Fruit fly (Drosophila melanogaster) whole organism, embryonic: ENCODE data around the gene SMC3.
A peak's percentile ranks its signal among the peaks of the same experiment; 100 is the strongest.

Source experiments
- ATbp ChIP-seq: fragments of 200-800 bp; sonication (Bioruptor generic); optimal IDR thresholded peaks from 2 replicates; lab custom pipeline; 2017; ENCODE audit warnings: missing biosample characterization, mild to moderate bottlenecking, missing genetic modification characterization, missing genetic modification reagents
- Blimp-1 ChIP-seq: fragments of 200-800 bp; sonication (Bioruptor generic); optimal IDR thresholded peaks from 3 replicates; lab custom pipeline; 2018; ENCODE audit warnings: missing biosample characterization, missing genetic modification characterization, mild to moderate bottlenecking, moderate library complexity, missing genetic modification reagents
- CG10543 ChIP-seq: fragments of 200-800 bp; sonication (Bioruptor generic); optimal IDR thresholded peaks from 3 replicates; lab custom pipeline; 2017; ENCODE audit warnings: missing biosample characterization, mild to moderate bottlenecking, missing genetic modification characterization, moderate library complexity
- CG10654 ChIP-seq: fragments of 200-800 bp; sonication (Bioruptor generic); optimal IDR thresholded peaks from 2 replicates; lab custom pipeline; 2016; ENCODE audit warnings: missing biosample characterization, missing genetic modification characterization
- CG2712 ChIP-seq: fragments of 200-800 bp; optimal IDR thresholded peaks from 3 replicates; lab custom pipeline; 2019; ENCODE audit warnings: missing biosample characterization, mild to moderate bottlenecking, missing genetic modification characterization, moderate library complexity
- CG32772 ChIP-seq: fragments of 200-800 bp; sonication (Bioruptor generic); IDR thresholded peaks from 2 replicates; pipeline ENCODE4 v1.3.6; 2022; ENCODE audit warnings: missing biosample characterization, missing genetic modification characterization
- CG34376 ChIP-seq: fragments of 200-800 bp; sonication (Bioruptor generic); optimal IDR thresholded peaks from 2 replicates; lab custom pipeline; 2018; ENCODE audit warnings: missing biosample characterization, mild to moderate bottlenecking, missing genetic modification characterization
- CG4617 ChIP-seq: fragments of 200-800 bp; sonication (Bioruptor generic); optimal IDR thresholded peaks from 3 replicates; lab custom pipeline; 2016; ENCODE audit warnings: missing biosample characterization, missing genetic modification characterization, borderline replicate concordance
- CG6813 ChIP-seq: fragments of 200-800 bp; sonication (Bioruptor generic); optimal IDR thresholded peaks from 2 replicates; lab custom pipeline; 2017; ENCODE audit warnings: missing biosample characterization, missing genetic modification characterization, mild to moderate bottlenecking, moderate library complexity, missing genetic modification reagents
- CG8765 ChIP-seq: fragments of 200-800 bp; sonication (Bioruptor generic); IDR thresholded peaks from 2 replicates; pipeline ENCODE4 v1.3.6; 2022; ENCODE audit warnings: missing biosample characterization, missing genetic modification characterization
- CG9609 ChIP-seq: fragments of 200-800 bp; sonication (Bioruptor generic); optimal IDR thresholded peaks from 3 replicates; lab custom pipeline; 2016; ENCODE audit warnings: missing biosample characterization, missing genetic modification characterization
- CG9876 ChIP-seq: fragments of 200-800 bp; sonication (Bioruptor generic); optimal IDR thresholded peaks from 2 replicates; lab custom pipeline; 2016; ENCODE audit warnings: missing biosample characterization, missing genetic modification characterization
- CrebB ChIP-seq: fragments of 200-800 bp; sonication (Bioruptor generic); optimal IDR thresholded peaks from 3 replicates; lab custom pipeline; 2018; ENCODE audit warnings: missing biosample characterization, mild to moderate bottlenecking, missing genetic modification characterization
- Dp ChIP-seq: fragments of 200-800 bp; sonication (Bioruptor generic); optimal IDR thresholded peaks from 2 replicates; lab custom pipeline; 2018; ENCODE audit warnings: missing biosample characterization, mild to moderate bottlenecking, missing genetic modification characterization, moderate library complexity
- Elba2 ChIP-seq: fragments of 200-800 bp; sonication (Bioruptor generic); optimal IDR thresholded peaks from 3 replicates; lab custom pipeline; 2016; ENCODE audit warnings: missing biosample characterization, missing genetic modification characterization
- HHEX ChIP-seq: fragments of 200-800 bp; sonication (Bioruptor generic); optimal IDR thresholded peaks from 3 replicates; lab custom pipeline; 2017; ENCODE audit warnings: missing biosample characterization, mild to moderate bottlenecking, missing genetic modification characterization, missing genetic modification reagents
- Jarid2 ChIP-seq: fragments of 200-800 bp; sonication (Bioruptor generic); optimal IDR thresholded peaks from 3 replicates; lab custom pipeline; 2017; ENCODE audit warnings: mild to moderate bottlenecking, missing biosample characterization, missing genetic modification reagents, missing genetic modification characterization
- NFAT ChIP-seq: fragments of 200-800 bp; sonication (Bioruptor generic); IDR thresholded peaks from 2 replicates; pipeline ENCODE4 v1.3.6; 2022; ENCODE audit warnings: missing biosample characterization, missing genetic modification characterization
- Nf-YB ChIP-seq: fragments of 200-800 bp; sonication (Bioruptor generic); optimal IDR thresholded peaks from 3 replicates; lab custom pipeline; 2019; ENCODE audit warnings: missing biosample characterization, mild to moderate bottlenecking, missing genetic modification characterization, moderate library complexity
- Pdp1 ChIP-seq, 2 experiments: fragments of 200-800 bp; sonication (Bioruptor generic); optimal IDR thresholded peaks; 3 replicates each; lab custom pipeline; 2016; ENCODE audit warnings: missing biosample characterization in 2 of 2, missing genetic modification characterization in 2 of 2, mild to moderate bottlenecking in 1 of 2, moderate library complexity in 1 of 2
- Scr ChIP-seq: fragments of 200-800 bp; sonication (Bioruptor generic); IDR thresholded peaks from 2 replicates; pipeline ENCODE4 v1.3.6; 2022; ENCODE audit warnings: missing biosample characterization, missing genetic modification characterization; ENCODE audit not compliant: partially characterized antibody
- Sin3A ChIP-seq: fragments of >200 bp; optimal IDR thresholded peaks from 2 replicates; lab custom pipeline; 2018
- Trl ChIP-seq, 3 experiments: fragments of >200 bp in 2 of 3; fragments of 200-800 bp in 1 of 3; sonication (Bioruptor generic) in 1 of 3; optimal IDR thresholded peaks; 2 replicates in 1 of 3; 3 replicates in 2 of 3; lab custom pipeline; 2016 to 2017; ENCODE audit warnings: missing biosample characterization in 1 of 3, missing genetic modification characterization in 1 of 3
- Xrp1 ChIP-seq: fragments of 200-800 bp; sonication (Bioruptor generic); IDR thresholded peaks from 2 replicates; pipeline ENCODE4 v1.3.6; 2022; ENCODE audit warnings: missing biosample characterization, missing genetic modification characterization
- ac ChIP-seq: fragments of 200-800 bp; sonication (Bioruptor generic); optimal IDR thresholded peaks from 3 replicates; lab custom pipeline; 2017; ENCODE audit warnings: missing biosample characterization, mild to moderate bottlenecking, missing genetic modification characterization
- ap ChIP-seq: fragments of 200-800 bp; sonication (Bioruptor generic); IDR thresholded peaks from 2 replicates; pipeline ENCODE4 v1.3.6; 2022; ENCODE audit warnings: missing biosample characterization, missing genetic modification characterization
- ara ChIP-seq: fragments of 200-800 bp; sonication (Bioruptor generic); IDR thresholded peaks from 2 replicates; pipeline ENCODE4 v1.3.6; 2022; ENCODE audit warnings: missing biosample characterization, missing genetic modification characterization
- bcd ChIP-seq: fragments of 200-800 bp; sonication (Bioruptor generic); optimal IDR thresholded peaks from 2 replicates; lab custom pipeline; 2017; ENCODE audit warnings: missing biosample characterization, mild to moderate bottlenecking, missing genetic modification characterization
- bigmax ChIP-seq: fragments of 200-800 bp; sonication (Bioruptor generic); optimal IDR thresholded peaks from 2 replicates; lab custom pipeline; 2018; ENCODE audit warnings: missing biosample characterization, mild to moderate bottlenecking, missing genetic modification characterization
- cad ChIP-seq: fragments of >200 bp; optimal IDR thresholded peaks from 2 replicates; lab custom pipeline; 2017; ENCODE audit warnings: missing biosample characterization, missing genetic modification characterization
- cato ChIP-seq: fragments of 200-800 bp; sonication (Bioruptor generic); optimal IDR thresholded peaks from 2 replicates; lab custom pipeline; 2016; ENCODE audit warnings: missing biosample characterization, missing genetic modification characterization, borderline replicate concordance
- chinmo ChIP-seq: fragments of 200-800 bp; sonication (Bioruptor generic); IDR thresholded peaks from 4 replicates; pipeline ENCODE4 v1.3.6; 2022; ENCODE audit warnings: missing biosample characterization, missing genetic modification characterization; ENCODE audit not compliant: partially characterized antibody
- crol ChIP-seq: fragments of 200-800 bp; sonication (Bioruptor generic); IDR thresholded peaks from 2 replicates; pipeline ENCODE4 v1.3.6; 2022; ENCODE audit warnings: missing biosample characterization, missing genetic modification characterization
- cwo ChIP-seq: fragments of 200-800 bp; sonication (Bioruptor generic); optimal IDR thresholded peaks from 3 replicates; lab custom pipeline; 2017; ENCODE audit warnings: missing biosample characterization, missing genetic modification characterization, mild to moderate bottlenecking, moderate library complexity, missing genetic modification reagents
- dati ChIP-seq: fragments of 200-800 bp; sonication (Bioruptor generic); IDR thresholded peaks from 2 replicates; pipeline ENCODE4 v1.3.6; 2022; ENCODE audit warnings: missing biosample characterization, missing genetic modification characterization
- emc ChIP-seq: fragments of 200-800 bp; sonication (Bioruptor generic); optimal IDR thresholded peaks from 2 replicates; lab custom pipeline; 2016; ENCODE audit warnings: missing biosample characterization, missing genetic modification characterization
- eve ChIP-seq, 2 experiments: fragments of >200 bp; optimal IDR thresholded peaks; 2 replicates each; lab custom pipeline; 2017; ENCODE audit warnings: missing biosample characterization in 2 of 2, missing genetic modification characterization in 2 of 2
- fd96Cb ChIP-seq: fragments of 200-800 bp; sonication (Bioruptor generic); optimal IDR thresholded peaks from 2 replicates; lab custom pipeline; 2018; ENCODE audit warnings: missing biosample characterization, mild to moderate bottlenecking, missing genetic modification characterization, moderate library complexity
- hb ChIP-seq: fragments of 200-800 bp; sonication (Bioruptor generic); IDR thresholded peaks from 3 replicates; pipeline ENCODE4 v1.3.6; 2022; ENCODE audit warnings: missing biosample characterization, missing genetic modification characterization; ENCODE audit not compliant: partially characterized antibody
- kni ChIP-seq: fragments of 200-800 bp; sonication (Bioruptor generic); optimal IDR thresholded peaks from 3 replicates; lab custom pipeline; 2017; ENCODE audit warnings: mild to moderate bottlenecking, missing biosample characterization, missing genetic modification reagents, missing genetic modification characterization
- lbe ChIP-seq: fragments of 200-800 bp; sonication (Bioruptor generic); optimal IDR thresholded peaks from 2 replicates; lab custom pipeline; 2016; ENCODE audit warnings: missing biosample characterization, mild to moderate bottlenecking, missing genetic modification characterization
- mld ChIP-seq: fragments of 200-800 bp; sonication (Bioruptor generic); IDR thresholded peaks from 3 replicates; pipeline ENCODE4 v1.3.6; 2022; ENCODE audit warnings: missing biosample characterization, missing genetic modification characterization; ENCODE audit not compliant: partially characterized antibody
- pan ChIP-seq, 4 experiments: fragments of >200 bp in 3 of 4; fragments of 200-800 bp in 1 of 4; sonication (Bioruptor generic) in 1 of 4; optimal IDR thresholded peaks in 3 of 4; IDR thresholded peaks in 1 of 4; 2 replicates each; pipeline versions ENCODE4 v1.3.6 to Lab custom; 2017 to 2022; ENCODE audit warnings: missing biosample characterization in 2 of 4, missing genetic modification characterization in 2 of 4, mixed read lengths in 1 of 4
- sqz ChIP-seq: fragments of 200-800 bp; sonication (Bioruptor generic); optimal IDR thresholded peaks from 3 replicates; lab custom pipeline; 2018; ENCODE audit warnings: missing biosample characterization, mild to moderate bottlenecking, missing genetic modification characterization
- zen2 ChIP-seq: fragments of 200-800 bp; sonication (Bioruptor generic); IDR thresholded peaks from 3 replicates; pipeline ENCODE4 v1.3.6; 2022; ENCODE audit warnings: missing biosample characterization, missing genetic modification characterization; ENCODE audit not compliant: partially characterized antibody

Gene SMC3

DNA sequence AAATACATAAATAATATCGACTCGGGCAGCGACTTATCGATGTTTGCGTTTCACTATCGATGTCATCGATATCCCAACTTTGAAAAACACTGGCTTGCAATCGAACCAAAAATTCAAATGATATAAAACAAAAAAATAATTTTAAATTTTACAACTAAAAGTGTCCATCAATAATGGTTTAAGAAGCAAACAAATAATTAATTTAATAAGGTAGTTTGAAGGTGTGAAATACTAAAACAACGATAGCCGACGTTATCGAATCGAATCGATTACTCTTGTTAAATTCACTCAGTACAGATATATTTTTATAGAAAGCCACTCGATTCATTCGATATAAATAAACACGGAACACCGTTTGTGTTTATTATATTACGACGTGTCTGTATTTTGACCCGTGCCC lies at the start of gene SMC3, which contains the start of gene Ubc7 (continued):
- no peak for TF ChIP-seq dati (GFP tag; lab: Robert Waterston, UW)
- peak; percentile 89 for TF ChIP-seq zen2
- no peak for TF ChIP-seq Trl (optimal IDR thresholded peaks at IDR 0.05; lab: Kevin White, UChicago)
- no peak for TF ChIP-seq Trl (GFP tag; optimal IDR thresholded peaks at IDR 0.05; lab: Kevin White, UChicago)
- peak; percentile 95 for TF ChIP-seq hb (GFP tag; lab: Robert Waterston, UW)
- TF ChIP-seq CG2712 (tag; lab: Kevin White, UChicago) = peak; percentile 26
- peak; percentile 43 for TF ChIP-seq Dp (GFP tag; lab: Kevin White, UChicago)
- TF ChIP-seq CG10654 (GFP tag; lab: Kevin White, UChicago) = no peak
- no peak for TF ChIP-seq Xrp1 (GFP tag; lab: Robert Waterston, UW)
- no peak for TF ChIP-seq Sin3A
- TF ChIP-seq lbe (GFP tag; lab: Kevin White, UChicago) = peak; percentile 33
- TF ChIP-seq Pdp1 (GFP tag; optimal IDR thresholded peaks at IDR 0.05; lab: Kevin White, UChicago) = peak in 1 of 2 experiments; percentile 14
- no peak for TF ChIP-seq sqz (GFP tag; lab: Kevin White, UChicago)
- peak; percentile 23 for TF ChIP-seq CG4617 (GFP tag; lab: Kevin White, UChicago)
- TF ChIP-seq ara (GFP tag; lab: Robert Waterston, UW) = no peak
- TF ChIP-seq bcd = no peak
- no peak for TF ChIP-seq emc (GFP tag; lab: Kevin White, UChicago)
- peak; percentile 94; the same call in 3 of the 4 replicates for TF ChIP-seq chinmo (GFP tag; lab: Robert Waterston, UW)

DNA sequence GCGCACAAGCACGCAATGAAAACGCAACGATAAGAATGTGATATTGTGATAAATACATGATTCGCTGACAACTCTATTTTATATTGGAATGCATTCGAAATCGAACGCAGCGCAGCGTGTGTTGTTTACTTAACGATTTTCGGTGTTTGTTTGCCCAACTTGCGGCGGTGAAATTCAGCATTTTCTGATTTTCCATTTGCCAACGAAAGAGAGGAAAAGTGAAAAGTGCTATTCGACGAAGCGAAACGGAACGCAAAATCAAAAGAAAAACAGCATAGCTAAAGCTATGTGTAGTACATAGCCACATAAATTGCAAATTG lies 47.8 kb upstream of the SMC3 start:
- TF ChIP-seq cato (GFP tag; lab: Kevin White, UChicago) (no peak), ac (GFP tag; lab: Kevin White, UChicago) (peak; percentile 1), Jarid2 (peak; percentile 61), ATbp (GFP tag; lab: Kevin White, UChicago) (peak; percentile 27), kni (peak; percentile 59), sqz (GFP tag; lab: Kevin White, UChicago) (peak; percentile 6), Blimp-1 (GFP tag; lab: Kevin White, UChicago) (peak; percentile 33), crol (GFP tag; lab: Robert Waterston, UW) (no peak)

DNA sequence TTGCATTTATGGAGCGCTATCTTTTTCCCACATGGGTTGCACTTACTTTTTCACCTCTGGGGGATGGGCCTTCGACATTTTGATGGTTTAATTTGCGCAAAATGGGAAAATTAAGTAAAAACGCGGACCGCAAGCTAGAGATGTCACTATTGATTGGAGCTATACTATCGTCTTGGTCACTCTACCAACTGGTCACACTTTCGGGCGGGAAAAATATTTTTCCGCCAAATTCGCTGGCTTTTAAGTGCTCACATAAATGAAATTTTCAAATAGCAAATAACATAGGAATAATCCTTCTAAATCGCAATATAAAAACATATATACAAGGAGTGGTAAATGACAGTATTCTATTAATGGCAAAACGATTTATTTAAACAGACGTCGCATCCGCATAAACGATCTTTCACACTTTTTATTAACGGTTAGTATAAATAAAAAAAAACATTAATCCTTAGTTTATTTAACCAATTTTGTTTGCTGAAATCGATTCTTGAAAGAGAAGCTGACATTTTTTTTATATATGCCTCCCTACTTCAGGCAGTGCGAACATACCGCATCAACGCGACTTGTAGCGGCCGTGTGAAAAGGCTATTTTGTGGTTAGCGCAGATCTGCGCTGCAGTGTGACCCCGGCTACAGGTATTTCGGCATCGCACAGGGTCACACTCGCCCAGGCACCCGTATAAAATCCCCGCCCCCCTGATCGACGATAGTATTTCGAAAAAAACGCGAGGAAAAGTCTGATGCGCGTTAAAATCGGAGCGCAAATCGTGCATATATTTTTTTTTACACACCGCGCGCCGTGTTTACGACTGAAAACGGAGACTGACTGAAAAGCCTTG lies 47.2 kb upstream of the SMC3 start, which contains the start of the genes SNRPG and mthl1:
Gene SNRPG (minus strand): TSS at position 160 of the 841 bp plus-strand sequence.
Gene mthl1 (plus strand): TSS at position 709 of the 841 bp plus-strand sequence.
- no peak for TF ChIP-seq CG6813 (GFP tag; lab: Kevin White, UChicago)
- TF ChIP-seq CG8765 (GFP tag; lab: Robert Waterston, UW) = peak; percentile 90
- TF ChIP-seq eve (GFP tag; optimal IDR thresholded peaks at IDR 0.05; lab: Kevin White, UChicago) = no peak
- peak; percentile 91 for TF ChIP-seq ap
- peak; percentile 55 for TF ChIP-seq HHEX (GFP tag; lab: Kevin White, UChicago)
- peak; percentile 95 for TF ChIP-seq CG32772 (GFP tag; lab: Robert Waterston, UW)
- no peak for TF ChIP-seq pan (optimal IDR thresholded peaks at IDR 0.05; lab: Kevin White, UChicago)
- TF ChIP-seq pan (GFP tag; optimal IDR thresholded peaks at IDR 0.05 in 1 of 2, IDR thresholded peaks at IDR 0.05 in 1 of 2) = peak in 1 of 2 experiments; percentile 95
- TF ChIP-seq bigmax = no peak
- peak; percentile 47 for TF ChIP-seq CrebB (tag; lab: Kevin White, UChicago)
- TF ChIP-seq mld (GFP tag; lab: Robert Waterston, UW) = no peak
- peak; percentile 74 for TF ChIP-seq fd96Cb (tag; lab: Kevin White, UChicago)
- peak; percentile 31 for TF ChIP-seq CG34376 (GFP tag; lab: Kevin White, UChicago)
- TF ChIP-seq CG10543 (GFP tag; lab: Kevin White, UChicago) = peak; percentile 46
- TF ChIP-seq lbe (GFP tag; lab: Kevin White, UChicago) = no peak
- no peak for TF ChIP-seq Nf-YB (GFP tag; lab: Kevin White, UChicago)
- peak; percentile 80 for TF ChIP-seq CG9609 (GFP tag; lab: Kevin White, UChicago)
- TF ChIP-seq CG9876 (GFP tag; lab: Kevin White, UChicago) = peak; percentile 75
- no peak for TF ChIP-seq cad (GFP tag; lab: Kevin White, UChicago)
- peak; percentile 74 for TF ChIP-seq Scr (GFP tag; lab: Robert Waterston, UW)
- peak; percentile 96 for TF ChIP-seq NFAT (GFP tag; lab: Robert Waterston, UW)
- TF ChIP-seq Elba2 (GFP tag; lab: Kevin White, UChicago) = no peak
- TF ChIP-seq cwo = peak; percentile 35
